Worm (Caenorhabditis elegans) whole organism, L1 larva: ENCODE results near the gene cgt-3.

Source experiments
- C16A3.4 ChIP-seq: fragments of 150-350 bp; optimal IDR thresholded peaks from 2 replicates; lab custom pipeline; 2014; ENCODE audit warnings: missing biosample characterization, missing genetic modification characterization
- F16B12.6 ChIP-seq: fragments of 150-350 bp; optimal IDR thresholded peaks from 2 replicates; lab custom pipeline; 2014; ENCODE audit warnings: missing biosample characterization, missing genetic modification characterization
- Y116A8C.19 ChIP-seq: sonication (generic microtip); optimal IDR thresholded peaks from 2 replicates; lab custom pipeline; 2016; ENCODE audit warnings: missing compliant biosample characterization, missing genetic modification characterization, borderline replicate concordance
- aha-1 ChIP-seq: fragments of 150-350 bp; optimal IDR thresholded peaks from 2 replicates; lab custom pipeline; 2014; ENCODE audit warnings: missing biosample characterization, missing genetic modification characterization
- alr-1 ChIP-seq: fragments of 200-800 bp; sonication (Bioruptor generic); optimal IDR thresholded peaks from 2 replicates; lab custom pipeline; 2018; ENCODE audit warnings: borderline replicate concordance, mild to moderate bottlenecking, missing genetic modification characterization, missing compliant biosample characterization
- ama-1 ChIP-seq: fragments of 150-350 bp; optimal IDR thresholded peaks from 2 replicates; lab custom pipeline; 2014
- ceh-8 ChIP-seq: fragments of 200-800 bp; sonication (Bioruptor generic); optimal IDR thresholded peaks from 2 replicates; lab custom pipeline; 2018; ENCODE audit warnings: mild to moderate bottlenecking, missing genetic modification characterization, moderate library complexity, missing compliant biosample characterization
- ceh-90 ChIP-seq: sonication (generic microtip); optimal IDR thresholded peaks from 2 replicates; lab custom pipeline; 2016; ENCODE audit warnings: missing genetic modification characterization, missing compliant biosample characterization
- dpl-1 ChIP-seq, 3 experiments: fragments of 150-350 bp in 2 of 3; sonication (generic microtip) in 1 of 3; optimal IDR thresholded peaks; 2 replicates each; lab custom pipeline; 2014 to 2017; ENCODE audit warnings: missing biosample characterization in 3 of 3, missing genetic modification characterization in 3 of 3, missing genetic modification reagents in 3 of 3
- efl-1 ChIP-seq, 4 experiments: fragments of 150-350 bp; optimal IDR thresholded peaks in 3 of 4; peaks in 1 of 4; 1 replicate in 1 of 4; 2 replicates in 3 of 4; lab custom pipeline; 2014; ENCODE audit warnings: missing biosample characterization in 2 of 4, missing genetic modification characterization in 2 of 4, missing genetic modification reagents in 2 of 4
- egl-13 ChIP-seq: sonication (generic microtip); optimal IDR thresholded peaks from 2 replicates; lab custom pipeline; 2016; ENCODE audit warnings: missing genotype, missing genetic modification reagents, missing genetic modification characterization, missing compliant biosample characterization
- elt-2 ChIP-seq: sonication (generic microtip); optimal IDR thresholded peaks from 2 replicates; lab custom pipeline; 2016; ENCODE audit warnings: missing genetic modification characterization, mild to moderate bottlenecking, inconsistent platforms, missing compliant biosample characterization, missing genetic modification reagents
- elt-3 ChIP-seq, 6 experiments: fragments of 150-350 bp in 1 of 6; sonication (generic microtip); optimal IDR thresholded peaks; 2 replicates each; lab custom pipeline; 2017 to 2018; ENCODE audit warnings: missing biosample characterization in 6 of 6, missing genetic modification characterization in 6 of 6, inconsistent platforms in 1 of 6
- ets-5 ChIP-seq: fragments of 200-800 bp; sonication (Bioruptor generic); IDR thresholded peaks from 2 replicates; pipeline ENCODE4 v1.3.6; 2022; ENCODE audit warnings: missing genetic modification characterization, missing compliant biosample characterization
- fkh-4 ChIP-seq: sonication (generic microtip); optimal IDR thresholded peaks from 2 replicates; lab custom pipeline; 2016; ENCODE audit warnings: missing compliant biosample characterization, missing genetic modification characterization, borderline replicate concordance
- fkh-8 ChIP-seq: sonication (generic microtip); optimal IDR thresholded peaks from 2 replicates; lab custom pipeline; 2016; ENCODE audit warnings: mild to moderate bottlenecking, missing genetic modification characterization, missing compliant biosample characterization
- hlh-17 ChIP-seq: fragments of 200-800 bp; sonication (Bioruptor generic); optimal IDR thresholded peaks from 2 replicates; lab custom pipeline; 2018; ENCODE audit warnings: missing genetic modification characterization, mild to moderate bottlenecking, missing compliant biosample characterization, moderate library complexity, borderline replicate concordance
- irx-1 ChIP-seq: sonication (generic microtip); optimal IDR thresholded peaks from 2 replicates; lab custom pipeline; 2016; ENCODE audit warnings: missing genetic modification characterization, missing compliant biosample characterization
- isw-1 ChIP-seq: fragments of 200-800 bp; sonication (Bioruptor generic); IDR thresholded peaks from 2 replicates; pipeline ENCODE4 v1.3.6; 2022; ENCODE audit warnings: missing genetic modification characterization, missing compliant biosample characterization
- jun-1 ChIP-seq: fragments of 150-350 bp; optimal IDR thresholded peaks from 2 replicates; lab custom pipeline; 2014; ENCODE audit warnings: missing biosample characterization, missing genetic modification reagents, missing genetic modification characterization
- lin-15B ChIP-seq: fragments of 150-350 bp; sonication (generic microtip); optimal IDR thresholded peaks from 3 replicates; lab custom pipeline; 2014; ENCODE audit warnings: missing biosample characterization, missing genetic modification characterization
- lin-35 ChIP-seq, 2 experiments: fragments of 150-350 bp; optimal IDR thresholded peaks; 2 replicates each; lab custom pipeline; 2014; ENCODE audit warnings: missing biosample characterization in 2 of 2, missing genetic modification characterization in 2 of 2, missing genetic modification reagents in 2 of 2
- lin-39 ChIP-seq: fragments of 150-350 bp; optimal IDR thresholded peaks from 2 replicates; lab custom pipeline; 2014; ENCODE audit warnings: missing biosample characterization, missing genetic modification reagents, missing genetic modification characterization
- lsy-2 ChIP-seq, 2 experiments: fragments of 150-350 bp; optimal IDR thresholded peaks; 2 replicates each; lab custom pipeline; 2014; ENCODE audit warnings: missing biosample characterization in 2 of 2, missing genetic modification characterization in 2 of 2
- mab-9 ChIP-seq: fragments of 200-800 bp; sonication (Bioruptor generic); IDR thresholded peaks from 2 replicates; pipeline ENCODE4 v1.3.6; 2022; ENCODE audit warnings: missing genetic modification reagents, missing genetic modification characterization, missing compliant biosample characterization
- mdl-1 ChIP-seq, 2 experiments: fragments of 150-350 bp; optimal IDR thresholded peaks; 2 replicates each; lab custom pipeline; 2014 to 2017; ENCODE audit warnings: missing biosample characterization in 2 of 2, missing genetic modification characterization in 2 of 2, inconsistent platforms in 1 of 2
- mef-2 ChIP-seq: fragments of 150-350 bp; optimal IDR thresholded peaks from 2 replicates; lab custom pipeline; 2014; ENCODE audit warnings: missing biosample characterization, missing genetic modification characterization
- mep-1 ChIP-seq: fragments of 150-350 bp; optimal IDR thresholded peaks from 2 replicates; lab custom pipeline; 2014; ENCODE audit warnings: missing biosample characterization, missing genetic modification characterization
- nhr-11 ChIP-seq: fragments of 150-350 bp; optimal IDR thresholded peaks from 2 replicates; lab custom pipeline; 2014; ENCODE audit warnings: missing biosample characterization, missing genetic modification characterization
- nhr-19 ChIP-seq: fragments of 200-800 bp; sonication (Bioruptor generic); conservative IDR thresholded peaks from 2 replicates; pipeline ENCODE4 v1.3.6; 2022; ENCODE audit warnings: missing genetic modification characterization, missing compliant biosample characterization
- nhr-237 ChIP-seq: fragments of 150-350 bp; optimal IDR thresholded peaks from 2 replicates; lab custom pipeline; 2014; ENCODE audit warnings: missing biosample characterization, missing genetic modification characterization
- nhr-47 ChIP-seq: sonication (generic microtip); optimal IDR thresholded peaks from 2 replicates; lab custom pipeline; 2016; ENCODE audit warnings: mild to moderate bottlenecking, missing genetic modification characterization, moderate library complexity, missing compliant biosample characterization
- nhr-71 ChIP-seq: sonication (generic microtip); optimal IDR thresholded peaks from 2 replicates; lab custom pipeline; 2016; ENCODE audit warnings: mild to moderate bottlenecking, missing genetic modification characterization, moderate library complexity, missing compliant biosample characterization
- nhr-85 ChIP-seq: sonication (generic microtip); peaks from one replicate; lab custom pipeline; 2016; ENCODE audit warnings: missing genetic modification characterization, inconsistent platforms, missing compliant biosample characterization
- nhr-90 ChIP-seq: sonication (generic microtip); optimal IDR thresholded peaks from 2 replicates; lab custom pipeline; 2016; ENCODE audit warnings: mild to moderate bottlenecking, missing genetic modification characterization, missing compliant biosample characterization; ENCODE audit not compliant: poor library complexity
- pax-3 ChIP-seq: fragments of 200-800 bp; sonication (Bioruptor generic); optimal IDR thresholded peaks from 2 replicates; lab custom pipeline; 2018; ENCODE audit warnings: mild to moderate bottlenecking, missing genetic modification characterization, moderate library complexity, missing compliant biosample characterization
- pqm-1 ChIP-seq: sonication (generic microtip); optimal IDR thresholded peaks from 3 replicates; lab custom pipeline; 2017; ENCODE audit warnings: missing biosample characterization, missing genetic modification characterization
- sox-4 ChIP-seq: sonication (generic microtip); optimal IDR thresholded peaks from 2 replicates; lab custom pipeline; 2016; ENCODE audit warnings: missing genetic modification characterization, missing compliant biosample characterization
- sup-37 ChIP-seq: fragments of 200-800 bp; sonication (Bioruptor generic); optimal IDR thresholded peaks from 2 replicates; lab custom pipeline; 2018; ENCODE audit warnings: mild to moderate bottlenecking, missing genetic modification characterization, missing compliant biosample characterization
- tlp-1 ChIP-seq: fragments of 150-350 bp; optimal IDR thresholded peaks from 2 replicates; lab custom pipeline; 2014; ENCODE audit warnings: missing biosample characterization, missing genetic modification characterization
- unc-130 ChIP-seq: fragments of 150-350 bp; optimal IDR thresholded peaks from 2 replicates; lab custom pipeline; 2017; ENCODE audit warnings: missing biosample characterization, missing genetic modification characterization, inconsistent platforms
- unc-30 ChIP-seq: sonication (generic microtip); optimal IDR thresholded peaks from 2 replicates; lab custom pipeline; 2017; ENCODE audit warnings: missing biosample characterization, missing genetic modification characterization
- ztf-11 ChIP-seq, 2 experiments: sonication (generic microtip); optimal IDR thresholded peaks; 2 replicates each; lab custom pipeline; 2016 to 2017; ENCODE audit warnings: missing genetic modification characterization in 2 of 2, missing biosample characterization in 1 of 2, missing compliant biosample characterization in 1 of 2

The cgt-3 gene

ce11 chrII:5911939-5912523 is 907 bp downstream of the cgt-3 start (continued):
- no peak for TF ChIP-seq lin-15B (tag; lab: Kevin White, UChicago)
- TF ChIP-seq F16B12.6 (tag; lab: Kevin White, UChicago): no peak
- no peak for TF ChIP-seq efl-1 (optimal IDR thresholded peaks at IDR 0.05; lab: Kevin White, UChicago)
- TF ChIP-seq efl-1 (GFP tag; optimal IDR thresholded peaks at IDR 0.05 in 1 of 2; lab: Kevin White, UChicago): no peak
- TF ChIP-seq mef-2 (tag; lab: Kevin White, UChicago): no peak
- peak; percentile 91 for TF ChIP-seq pqm-1
- TF ChIP-seq alr-1 (tag; lab: Kevin White, UChicago): no peak
- no peak for TF ChIP-seq mab-9
- no peak for TF ChIP-seq nhr-11 (tag; lab: Kevin White, UChicago)
- no peak for TF ChIP-seq sox-4
- TF ChIP-seq ceh-8: no peak
- TF ChIP-seq pax-3 (tag; lab: Kevin White, UChicago): no peak
- no peak for TF ChIP-seq nhr-90 (tag; lab: Kevin White, UChicago)
- TF ChIP-seq Y116A8C.19 (tag; lab: Kevin White, UChicago): no peak
- no peak for TF ChIP-seq aha-1 (tag; lab: Kevin White, UChicago)
- TF ChIP-seq elt-3 (tag; optimal IDR thresholded peaks at IDR 0.05; lab: Kevin White, UChicago): no peak
- no peak for TF ChIP-seq dpl-1 (GFP tag; optimal IDR thresholded peaks at IDR 0.05; lab: Kevin White, UChicago)
- TF ChIP-seq hlh-17 (GFP tag; lab: Kevin White, UChicago): no peak
- no peak for TF ChIP-seq nhr-237 (tag; lab: Kevin White, UChicago)
- TF ChIP-seq lin-39 (tag; lab: Kevin White, UChicago): no peak
- no peak for TF ChIP-seq nhr-85 (tag; lab: Kevin White, UChicago)
- TF ChIP-seq egl-13: no peak
- no peak for TF ChIP-seq unc-30 (tag; lab: Kevin White, UChicago)
- no peak for TF ChIP-seq fkh-8
- TF ChIP-seq sup-37: no peak
- TF ChIP-seq irx-1 (tag; lab: Kevin White, UChicago): no peak
- TF ChIP-seq fkh-4: no peak
- TF ChIP-seq ets-5 (GFP tag; lab: Robert Waterston, UW): no peak
- TF ChIP-seq ama-1 (lab: Kevin White, UChicago): no peak
- peak in 1 of 2 experiments; percentile 19 for TF ChIP-seq lsy-2 (tag; optimal IDR thresholded peaks at IDR 0.05; lab: Kevin White, UChicago)
- TF ChIP-seq tlp-1: no peak
- TF ChIP-seq ceh-90 (tag; lab: Kevin White, UChicago): no peak
- TF ChIP-seq nhr-19: no peak
- TF ChIP-seq ztf-11 (tag; optimal IDR thresholded peaks at IDR 0.05; lab: Kevin White, UChicago): no peak
- TF ChIP-seq lin-35 (GFP tag; optimal IDR thresholded peaks at IDR 0.05; lab: Kevin White, UChicago): peak in 1 of 2 experiments; percentile 36
- peak; percentile 71 for TF ChIP-seq elt-2 (tag; lab: Kevin White, UChicago)
- no peak for TF ChIP-seq mdl-1 (tag; optimal IDR thresholded peaks at IDR 0.05; lab: Kevin White, UChicago)
- TF ChIP-seq nhr-71 (tag; lab: Kevin White, UChicago): no peak
- no peak for TF ChIP-seq isw-1
- peak; percentile 11 for TF ChIP-seq mep-1 (tag; lab: Kevin White, UChicago)
- peak; percentile 7 for TF ChIP-seq jun-1 (tag; lab: Kevin White, UChicago)
- TF ChIP-seq nhr-47 (tag; lab: Kevin White, UChicago): no peak
- no peak for TF ChIP-seq C16A3.4 (tag; lab: Kevin White, UChicago)

ce11 chrII:5913897-5914296 is 2.8 kb downstream of the cgt-3 start:
- TF ChIP-seq unc-130 (tag; lab: Kevin White, UChicago) (no peak), elt-2 (tag; lab: Kevin White, UChicago) (peak; percentile 65)
